Fruit fly (Drosophila melanogaster): ENCODE results near the gene Ack.

dm6 chr3L:4087281-4087680 is 20.7 kb upstream of the Ack start, which contains the start of gene CG14989:
- TF ChIP-seq topi (GFP tag; optimal IDR thresholded peaks at IDR 0.05) (no peak), CG10631 (GFP tag; optimal IDR thresholded peaks at IDR 0.05) (no peak), vri (GFP tag; optimal IDR thresholded peaks at IDR 0.05) (no peak), achi (GFP tag; optimal IDR thresholded peaks at IDR 0.05) (no peak), cyc (GFP tag; optimal IDR thresholded peaks at IDR 0.05) (no peak), CG6854 (GFP tag; optimal IDR thresholded peaks at IDR 0.05) (no peak), Eip75B (GFP tag; optimal IDR thresholded peaks at IDR 0.05) (no peak), Ets96B (tag; optimal IDR thresholded peaks at IDR 0.05) (no peak), Blimp-1 (GFP tag; optimal IDR thresholded peaks at IDR 0.05) (no peak), CG15336 (GFP tag; IDR thresholded peaks at IDR 0.05) (no peak), svp (GFP tag) (no peak)
